Worm (Caenorhabditis elegans) whole organism, L1 larva: ENCODE data around the gene fbxa-9.

Experiments
- aly-2 ChIP-seq: fragments of 150-350 bp; optimal IDR thresholded peaks from 2 replicates; lab custom pipeline; 2014; ENCODE audit warnings: missing biosample characterization, missing genetic modification characterization
- ama-1 ChIP-seq: fragments of 150-350 bp; optimal IDR thresholded peaks from 2 replicates; lab custom pipeline; 2014
- elt-2 ChIP-seq: sonication (generic microtip); optimal IDR thresholded peaks from 2 replicates; lab custom pipeline; 2016; ENCODE audit warnings: missing genetic modification characterization, mild to moderate bottlenecking, inconsistent platforms, missing compliant biosample characterization, missing genetic modification reagents
- ets-5 ChIP-seq: fragments of 200-800 bp; sonication (Bioruptor generic); IDR thresholded peaks from 2 replicates; pipeline ENCODE4 v1.3.6; 2022; ENCODE audit warnings: missing genetic modification characterization, missing compliant biosample characterization
- fkh-10 ChIP-seq: sonication (generic microtip); optimal IDR thresholded peaks from 2 replicates; lab custom pipeline; 2017; ENCODE audit warnings: missing biosample characterization, missing genetic modification reagents, missing genetic modification characterization
- hpl-2 ChIP-seq: fragments of 150-350 bp; optimal IDR thresholded peaks from 2 replicates; lab custom pipeline; 2014; ENCODE audit warnings: missing biosample characterization, missing genetic modification reagents, missing genetic modification characterization
- nhr-19 ChIP-seq: fragments of 200-800 bp; sonication (Bioruptor generic); conservative IDR thresholded peaks from 2 replicates; pipeline ENCODE4 v1.3.6; 2022; ENCODE audit warnings: missing genetic modification characterization, missing compliant biosample characterization
- nhr-76 ChIP-seq: sonication (generic microtip); optimal IDR thresholded peaks from 2 replicates; lab custom pipeline; 2017; ENCODE audit warnings: missing biosample characterization, missing genetic modification characterization
- snpc-4 ChIP-seq: fragments of 150-350 bp; optimal IDR thresholded peaks from 2 replicates; lab custom pipeline; 2014; ENCODE audit warnings: missing biosample characterization, missing genetic modification characterization
- snu-23 ChIP-seq: sonication (generic microtip); optimal IDR thresholded peaks from 2 replicates; lab custom pipeline; 2016; ENCODE audit warnings: missing genetic modification characterization, missing compliant biosample characterization
- ztf-11 ChIP-seq, 2 experiments: sonication (generic microtip); optimal IDR thresholded peaks; 2 replicates each; lab custom pipeline; 2016 to 2017; ENCODE audit warnings: missing genetic modification characterization in 2 of 2, missing biosample characterization in 1 of 2, missing compliant biosample characterization in 1 of 2

DNA sequence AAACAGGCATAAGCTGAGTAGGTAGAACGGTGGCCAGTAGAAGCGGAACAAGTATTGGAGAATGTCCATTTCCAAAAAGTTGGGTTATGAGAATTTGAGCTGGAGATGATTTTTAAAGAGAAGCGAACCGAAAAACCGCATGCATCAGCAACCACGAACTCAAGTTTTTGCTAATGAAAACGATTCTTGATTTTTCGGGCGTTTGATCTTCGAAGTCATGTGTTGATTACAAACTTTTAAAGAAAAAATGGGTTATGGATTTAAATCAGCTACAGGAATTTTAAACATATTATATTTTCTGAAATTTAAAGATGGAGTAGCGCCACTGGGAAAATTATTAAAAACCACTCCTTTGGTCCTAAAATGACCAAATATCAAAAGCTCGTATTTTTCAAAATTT is 42.5 kb upstream of the fbxa-9 start, which contains the start of gene srd-65:
- TF ChIP-seq ama-1 (no peak), nhr-19 (no peak), nhr-76 (tag; lab: Kevin White, UChicago) (no peak), ets-5 (GFP tag; lab: Robert Waterston, UW) (no peak), snu-23 (no peak), snpc-4 (tag; lab: Kevin White, UChicago) (no peak), elt-2 (tag; lab: Kevin White, UChicago) (no peak), aly-2 (tag; lab: Kevin White, UChicago) (no peak), fkh-10 (GFP tag; lab: Kevin White, UChicago) (no peak), ztf-11 (tag; optimal IDR thresholded peaks at IDR 0.05; lab: Kevin White, UChicago) (no peak), hpl-2 (no peak)
